Worm (Caenorhabditis elegans) whole organism, L4 larva: Measurements from ENCODE around the gene C04C3.14.

Experiments used
- D1046.2 ChIP-seq: fragments of 200-800 bp; sonication (Bioruptor generic); IDR thresholded peaks from 2 replicates; pipeline ENCODE4 v1.3.6; 2022; ENCODE audit warnings: missing genetic modification characterization, missing compliant biosample characterization
- F10B5.3 ChIP-seq: sonication (generic microtip); optimal IDR thresholded peaks from 2 replicates; lab custom pipeline; 2016; ENCODE audit warnings: mild to moderate bottlenecking, missing genetic modification characterization, missing compliant biosample characterization
- F37D6.2 ChIP-seq: sonication (generic microtip); optimal IDR thresholded peaks from 2 replicates; lab custom pipeline; 2016; ENCODE audit warnings: mild to moderate bottlenecking, missing genetic modification characterization, missing compliant biosample characterization
- F49E8.2 ChIP-seq: sonication (generic microtip); optimal IDR thresholded peaks from 2 replicates; lab custom pipeline; 2016; ENCODE audit warnings: missing compliant biosample characterization, mild to moderate bottlenecking, missing genetic modification characterization, borderline replicate concordance
- R02D3.7 ChIP-seq: fragments of 150-350 bp; sonication (generic microtip); optimal IDR thresholded peaks from 3 replicates; lab custom pipeline; 2014; ENCODE audit warnings: missing biosample characterization, missing genetic modification characterization
- T20F7.1 ChIP-seq: fragments of 200-800 bp; sonication (Bioruptor generic); optimal IDR thresholded peaks from 2 replicates; lab custom pipeline; 2018; ENCODE audit warnings: mild to moderate bottlenecking, missing genetic modification characterization, missing compliant biosample characterization
- T26A8.4 ChIP-seq: fragments of 200-800 bp; sonication (Bioruptor generic); IDR thresholded peaks from 2 replicates; pipeline ENCODE4 v1.3.6; 2022; ENCODE audit warnings: missing genetic modification characterization, missing compliant biosample characterization
- Y105C5A.15 ChIP-seq: fragments of 200-800 bp; sonication (Bioruptor generic); IDR thresholded peaks from 2 replicates; pipeline ENCODE4 v1.3.6; 2022; ENCODE audit warnings: missing genetic modification characterization, missing compliant biosample characterization
- Y48G9A.11 ChIP-seq: fragments of 200-800 bp; sonication (Bioruptor generic); IDR thresholded peaks from 2 replicates; pipeline ENCODE4 v1.3.6; 2022; ENCODE audit warnings: missing genetic modification reagents, missing genetic modification characterization, missing compliant biosample characterization
- Y75B8A.6 ChIP-seq: fragments of 200-800 bp; sonication (Bioruptor generic); IDR thresholded peaks from 2 replicates; pipeline ENCODE4 v1.3.6; 2022; ENCODE audit warnings: missing genetic modification reagents, missing genetic modification characterization, missing compliant biosample characterization
- ZK337.2 ChIP-seq: fragments of 200-800 bp; sonication (Bioruptor generic); IDR thresholded peaks from 2 replicates; pipeline ENCODE4 v1.3.6; 2022; ENCODE audit warnings: missing genetic modification reagents, missing genetic modification characterization, missing compliant biosample characterization
- ZK546.5 ChIP-seq, 2 experiments: sonication (generic microtip); optimal IDR thresholded peaks; 2 replicates each; lab custom pipeline; 2017; ENCODE audit warnings: missing biosample characterization in 2 of 2, missing genetic modification characterization in 2 of 2
- aha-1 ChIP-seq: fragments of 150-350 bp; peaks from one replicate; lab custom pipeline; 2014; ENCODE audit warnings: missing biosample characterization, missing genetic modification characterization
- ama-1 ChIP-seq: fragments of 150-350 bp; optimal IDR thresholded peaks from 2 replicates; lab custom pipeline; 2014; ENCODE audit warnings: inconsistent platforms, mixed read lengths
- ceh-28 ChIP-seq: fragments of 150-350 bp; optimal IDR thresholded peaks from 2 replicates; lab custom pipeline; 2014; ENCODE audit warnings: missing biosample characterization, missing genetic modification reagents, missing genetic modification characterization
- ceh-32 ChIP-seq: sonication (generic microtip); optimal IDR thresholded peaks from 2 replicates; lab custom pipeline; 2016; ENCODE audit warnings: mild to moderate bottlenecking, missing genetic modification characterization, missing compliant biosample characterization; ENCODE audit not compliant: poor library complexity
- ceh-82 ChIP-seq: sonication (generic microtip); optimal IDR thresholded peaks from 2 replicates; lab custom pipeline; 2017; ENCODE audit warnings: missing biosample characterization, missing genetic modification characterization
- ces-1 ChIP-seq: fragments of 150-350 bp; sonication (generic microtip); optimal IDR thresholded peaks from 4 replicates; lab custom pipeline; 2014; ENCODE audit warnings: missing biosample characterization, missing genetic modification reagents, missing genetic modification characterization
- cey-2 ChIP-seq: sonication (generic microtip); optimal IDR thresholded peaks from 3 replicates; lab custom pipeline; 2017; ENCODE audit warnings: missing genetic modification characterization, mild to moderate bottlenecking, missing compliant biosample characterization, antibody characterized with exemption, borderline replicate concordance; ENCODE audit not compliant: insufficient read depth
- daf-12 ChIP-seq: fragments of 150-350 bp; optimal IDR thresholded peaks from 2 replicates; lab custom pipeline; 2014; ENCODE audit warnings: missing biosample characterization, missing genetic modification reagents, missing genetic modification characterization
- daf-8 ChIP-seq: fragments of 200-800 bp; sonication (Bioruptor generic); IDR thresholded peaks from 2 replicates; pipeline ENCODE4 v1.3.6; 2022; ENCODE audit warnings: missing genetic modification characterization, missing compliant biosample characterization
- dmd-8 ChIP-seq: fragments of 200-800 bp; sonication (Bioruptor generic); IDR thresholded peaks from 2 replicates; pipeline ENCODE4 v1.3.6; 2022; ENCODE audit warnings: missing genetic modification characterization, missing compliant biosample characterization
- dmd-9 ChIP-seq: fragments of 200-800 bp; sonication (Bioruptor generic); IDR thresholded peaks from 2 replicates; pipeline ENCODE4 v1.3.6; 2022; ENCODE audit warnings: missing genetic modification reagents, missing genetic modification characterization, missing compliant biosample characterization
- egl-27 ChIP-seq: sonication (generic microtip); optimal IDR thresholded peaks from 3 replicates; lab custom pipeline; 2017; ENCODE audit warnings: missing biosample characterization, missing genetic modification reagents, missing genetic modification characterization
- gei-8 ChIP-seq: fragments of 200-800 bp; sonication (Bioruptor generic); optimal IDR thresholded peaks from 2 replicates; lab custom pipeline; 2018; ENCODE audit warnings: mild to moderate bottlenecking, missing genetic modification characterization, missing compliant biosample characterization
- hif-1 ChIP-seq, 2 experiments: sonication (generic microtip); optimal IDR thresholded peaks; 2 replicates each; lab custom pipeline; 2016 to 2017; ENCODE audit warnings: missing compliant biosample characterization in 2 of 2, missing genetic modification characterization in 2 of 2, missing genetic modification reagents in 2 of 2, missing genotype in 2 of 2, mild to moderate bottlenecking in 1 of 2
- hlh-30 ChIP-seq: sonication (generic microtip); optimal IDR thresholded peaks from 2 replicates; lab custom pipeline; 2017; ENCODE audit warnings: antibody characterized with exemption, mild to moderate bottlenecking, missing genetic modification characterization, missing compliant biosample characterization; ENCODE audit not compliant: insufficient read depth
- lin-38 ChIP-seq: fragments of 200-800 bp; sonication (Bioruptor generic); IDR thresholded peaks from 2 replicates; pipeline ENCODE4 v1.3.6; 2022; ENCODE audit warnings: missing genetic modification reagents, missing genetic modification characterization, missing compliant biosample characterization
- lir-3 ChIP-seq: sonication (generic microtip); optimal IDR thresholded peaks from 2 replicates; lab custom pipeline; 2016; ENCODE audit warnings: mild to moderate bottlenecking, missing genetic modification characterization, missing compliant biosample characterization
- lsy-2 ChIP-seq, 2 experiments: fragments of 150-350 bp in 1 of 2; sonication (generic microtip) in 1 of 2; optimal IDR thresholded peaks; 2 replicates each; lab custom pipeline; 2014 to 2017; ENCODE audit warnings: missing biosample characterization in 2 of 2, missing genetic modification characterization in 2 of 2
- madf-5 ChIP-seq, 2 experiments: fragments of 200-800 bp; sonication (Bioruptor generic); IDR thresholded peaks; 2 replicates each; pipeline ENCODE4 v1.3.6; 2022; ENCODE audit warnings: missing compliant biosample characterization in 2 of 2, missing genetic modification characterization in 2 of 2
- mdl-1 ChIP-seq, 2 experiments: fragments of 150-350 bp in 1 of 2; sonication (generic microtip) in 1 of 2; optimal IDR thresholded peaks; 2 replicates each; lab custom pipeline; 2014 to 2017; ENCODE audit warnings: missing biosample characterization in 2 of 2, missing genetic modification characterization in 2 of 2
- mxl-2 ChIP-seq: fragments of 200-800 bp; sonication (Bioruptor generic); conservative IDR thresholded peaks from 2 replicates; pipeline ENCODE4 v1.3.6; 2022; ENCODE audit warnings: missing genetic modification reagents, missing genetic modification characterization, missing compliant biosample characterization
- nhr-102 ChIP-seq: sonication (generic microtip); optimal IDR thresholded peaks from 2 replicates; lab custom pipeline; 2016; ENCODE audit warnings: mild to moderate bottlenecking, missing genetic modification characterization, moderate library complexity, missing compliant biosample characterization
- nhr-237 ChIP-seq: sonication (generic microtip); optimal IDR thresholded peaks from 2 replicates; lab custom pipeline; 2017; ENCODE audit warnings: missing biosample characterization, missing genetic modification characterization
- pha-4 ChIP-seq, 2 experiments: fragments of 150-350 bp in 1 of 2; fragments of 200-800 bp in 1 of 2; sonication (Bioruptor generic) in 1 of 2; IDR thresholded peaks in 1 of 2; optimal IDR thresholded peaks in 1 of 2; 2 replicates each; pipeline versions ENCODE4 v1.3.6 to Lab custom; 2014 to 2022; ENCODE audit warnings: missing genetic modification characterization in 2 of 2, missing genetic modification reagents in 2 of 2, missing biosample characterization in 1 of 2, missing compliant biosample characterization in 1 of 2
- rbr-2 ChIP-seq: sonication (generic microtip); optimal IDR thresholded peaks from 2 replicates; lab custom pipeline; 2016; ENCODE audit warnings: missing genotype, missing genetic modification characterization, missing compliant biosample characterization
- sdz-12 ChIP-seq: fragments of 200-800 bp; sonication (Bioruptor generic); optimal IDR thresholded peaks from 2 replicates; lab custom pipeline; 2018; ENCODE audit warnings: mild to moderate bottlenecking, missing genetic modification characterization, missing compliant biosample characterization
- skn-1 ChIP-seq: fragments of 150-350 bp; optimal IDR thresholded peaks from 2 replicates; lab custom pipeline; 2014; ENCODE audit warnings: missing biosample characterization, missing genetic modification characterization
- snpc-1.2 ChIP-seq: fragments of 200-800 bp; sonication (Bioruptor generic); IDR thresholded peaks from 2 replicates; pipeline ENCODE4 v1.3.6; 2022; ENCODE audit warnings: missing genetic modification reagents, missing genetic modification characterization, missing compliant biosample characterization
- zfp-3 ChIP-seq: fragments of 200-800 bp; sonication (Bioruptor generic); conservative IDR thresholded peaks from 2 replicates; pipeline ENCODE4 v1.3.6; 2022; ENCODE audit warnings: missing genetic modification reagents, missing genetic modification characterization, missing compliant biosample characterization
- ztf-11 ChIP-seq: fragments of 150-350 bp; optimal IDR thresholded peaks from 2 replicates; lab custom pipeline; 2014; ENCODE audit warnings: missing biosample characterization, missing genetic modification characterization

Gene C04C3.14

ce11 chrIV:3382338-3382907 is 13.3 kb upstream of the C04C3.14 start, which contains the start of gene B0546.3 (continued):
- TF ChIP-seq mdl-1 (tag; optimal IDR thresholded peaks at IDR 0.05; lab: Kevin White, UChicago) (no peak), F49E8.2 (no peak), ceh-82 (tag; lab: Kevin White, UChicago) (no peak), F10B5.3 (tag; lab: Kevin White, UChicago) (no peak), ceh-28 (tag; lab: Kevin White, UChicago) (no peak), pha-4 (GFP tag; IDR thresholded peaks at IDR 0.05; lab: Robert Waterston, UW) (no peak), pha-4 (tag; optimal IDR thresholded peaks at IDR 0.05; lab: Kevin White, UChicago) (no peak), skn-1 (tag; lab: Kevin White, UChicago) (no peak), daf-8 (no peak), T20F7.1 (peak; percentile 78)

ce11 chrIV:3383203-3383602 is 12.5 kb upstream of the C04C3.14 start:
- peak in 1 of 2 experiments; percentile 5 for TF ChIP-seq lsy-2 (tag; optimal IDR thresholded peaks at IDR 0.05; lab: Kevin White, UChicago)
- peak; percentile 59 for TF ChIP-seq aha-1 (tag; lab: Kevin White, UChicago)
- TF ChIP-seq T20F7.1: peak; percentile 63
- TF ChIP-seq Y48G9A.11: peak; percentile 54; the same call in 1 of the 2 replicates
- TF ChIP-seq daf-12 (tag; lab: Kevin White, UChicago): no peak

- TF ChIP-seq dmd-9 (GFP tag; lab: Robert Waterston, UW) (no peak), F37D6.2 (tag; lab: Kevin White, UChicago) (no peak), T26A8.4 (GFP tag; lab: Robert Waterston, UW) (no peak), ztf-11 (no peak), lin-38 (GFP tag; lab: Robert Waterston, UW) (no peak), madf-5 (GFP tag; IDR thresholded peaks at IDR 0.05; lab: Robert Waterston, UW) (no peak), mxl-2 (GFP tag; lab: Robert Waterston, UW) (no peak), nhr-237 (tag; lab: Kevin White, UChicago) (no peak), ama-1 (lab: Kevin White, UChicago) (no peak), ZK546.5 (tag; optimal IDR thresholded peaks at IDR 0.05; lab: Kevin White, UChicago) (no peak), hlh-30 (no peak), mdl-1 (tag; optimal IDR thresholded peaks at IDR 0.05; lab: Kevin White, UChicago) (no peak)
Observed at ce11 chrIV:3384047-3384446, 11.6 kb upstream of the C04C3.14 start, which contains the start of gene B0546.4. TSS of gene B0546.4 (minus strand) at chrIV:3384147.

ce11 chrIV:3384593-3384992 is 11.1 kb upstream of the C04C3.14 start:
- peak; percentile 87 for TF ChIP-seq nhr-102
- TF ChIP-seq pha-4 (GFP tag; IDR thresholded peaks at IDR 0.05; lab: Robert Waterston, UW): peak; percentile 84
- TF ChIP-seq pha-4 (tag; optimal IDR thresholded peaks at IDR 0.05; lab: Kevin White, UChicago): no peak
- peak; percentile 91 for TF ChIP-seq rbr-2 (tag; lab: Kevin White, UChicago)
- no peak for TF ChIP-seq egl-27 (tag; lab: Kevin White, UChicago)
- TF ChIP-seq Y105C5A.15 (GFP tag; lab: Robert Waterston, UW): no peak
- TF ChIP-seq dmd-8: no peak
- TF ChIP-seq zfp-3: 0 out of 2 replicates have a peak, but pooled peaks have one; percentile 49
- no peak for TF ChIP-seq R02D3.7 (tag; lab: Kevin White, UChicago)
- TF ChIP-seq Y75B8A.6 (GFP tag; lab: Robert Waterston, UW): no peak
- TF ChIP-seq ama-1 (lab: Kevin White, UChicago): no peak
- TF ChIP-seq F49E8.2: no peak
- peak; percentile 54; the same call in 1 of the 2 replicates for TF ChIP-seq ZK337.2 (GFP tag; lab: Robert Waterston, UW)
- TF ChIP-seq F10B5.3 (tag; lab: Kevin White, UChicago): peak; percentile 49
- no peak for TF ChIP-seq daf-8
- TF ChIP-seq D1046.2 (GFP tag; lab: Robert Waterston, UW): no peak
- TF ChIP-seq gei-8 (GFP tag; lab: Kevin White, UChicago): no peak
- no peak for TF ChIP-seq ceh-82 (tag; lab: Kevin White, UChicago)
- TF ChIP-seq lir-3: no peak
- TF ChIP-seq mxl-2 (GFP tag; lab: Robert Waterston, UW): no peak
- TF ChIP-seq snpc-1.2: peak; percentile 46; the same call in 1 of the 2 replicates
- no peak for TF ChIP-seq cey-2 (tag; lab: Kevin White, UChicago)
- peak; percentile 92 for TF ChIP-seq T26A8.4 (GFP tag; lab: Robert Waterston, UW)
- peak; percentile 1 for TF ChIP-seq ces-1 (GFP tag; lab: Kevin White, UChicago)
- no peak for TF ChIP-seq madf-5 (GFP tag; IDR thresholded peaks at IDR 0.05; lab: Robert Waterston, UW)
- peak; percentile 100 for TF ChIP-seq hlh-30
- peak; percentile 82 to 92 for TF ChIP-seq mdl-1 (tag; optimal IDR thresholded peaks at IDR 0.05; lab: Kevin White, UChicago)
- TF ChIP-seq hif-1 (tag; optimal IDR thresholded peaks at IDR 0.05; lab: Kevin White, UChicago): peak; percentile 54 to 86
- TF ChIP-seq ceh-32 (tag; lab: Kevin White, UChicago): no peak
- no peak for TF ChIP-seq sdz-12 (GFP tag; lab: Kevin White, UChicago)
